Fruit fly (Drosophila melanogaster) whole organism, embryonic: ENCODE results near the gene CG32259.
A peak's percentile ranks its signal among the peaks of the same experiment; 100 is the strongest.

ENCODE experiments used
- Awh ChIP-seq: fragments of 200-800 bp; sonication (Bioruptor generic); IDR thresholded peaks from 2 replicates; pipeline ENCODE4, ENCODE4 v1.3.6; 2022; ENCODE audit warnings: missing biosample characterization, missing genetic modification characterization
- CG10321 ChIP-seq: fragments of 200-800 bp; sonication (Bioruptor generic); IDR thresholded peaks from 2 replicates; pipeline ENCODE4 v1.3.6; 2022; ENCODE audit warnings: missing biosample characterization, missing genetic modification characterization
- CG10462 ChIP-seq: fragments of 200-800 bp; sonication (Bioruptor generic); optimal IDR thresholded peaks from 2 replicates; lab custom pipeline; 2016; ENCODE audit warnings: missing biosample characterization, missing genetic modification characterization
- CG10543 ChIP-seq: fragments of 200-800 bp; sonication (Bioruptor generic); optimal IDR thresholded peaks from 3 replicates; lab custom pipeline; 2017; ENCODE audit warnings: missing biosample characterization, mild to moderate bottlenecking, missing genetic modification characterization, moderate library complexity
- CG11695 ChIP-seq: fragments of 200-800 bp; sonication (Bioruptor generic); IDR thresholded peaks from 3 replicates; pipeline ENCODE4 v1.3.6; 2022; ENCODE audit warnings: missing biosample characterization, missing genetic modification characterization
- CG12071 ChIP-seq: fragments of 200-800 bp; sonication (Bioruptor generic); optimal IDR thresholded peaks from 3 replicates; lab custom pipeline; 2018; ENCODE audit warnings: missing biosample characterization, mild to moderate bottlenecking, missing genetic modification characterization
- CG14014 ChIP-seq: fragments of 200-800 bp; sonication (Bioruptor generic); IDR thresholded peaks from 2 replicates; pipeline ENCODE4 v1.3.6; 2022; ENCODE audit warnings: missing biosample characterization, missing genetic modification characterization
- CG17359 ChIP-seq: fragments of 200-800 bp; sonication (Bioruptor generic); optimal IDR thresholded peaks from 3 replicates; lab custom pipeline; 2018; ENCODE audit warnings: missing biosample characterization, mild to moderate bottlenecking, missing genetic modification characterization, moderate library complexity
- CG17612 ChIP-seq: fragments of 200-800 bp; sonication (Bioruptor generic); IDR thresholded peaks from 2 replicates; pipeline ENCODE4 v1.3.6; 2022; ENCODE audit warnings: missing biosample characterization, missing genetic modification characterization
- CG18599 ChIP-seq: fragments of 200-800 bp; sonication (Bioruptor generic); optimal IDR thresholded peaks from 3 replicates; lab custom pipeline; 2017; ENCODE audit warnings: missing biosample characterization, missing genetic modification characterization, mild to moderate bottlenecking, moderate library complexity, missing genetic modification reagents
- CG2129 ChIP-seq: fragments of 200-800 bp; sonication (Bioruptor generic); IDR thresholded peaks from 2 replicates; pipeline ENCODE4 v1.3.6; 2022; ENCODE audit warnings: missing biosample characterization, missing genetic modification characterization; ENCODE audit not compliant: partially characterized antibody
- CG2202 ChIP-seq: fragments of 200-800 bp; sonication (Bioruptor generic); optimal IDR thresholded peaks from 2 replicates; lab custom pipeline; 2018; ENCODE audit warnings: missing biosample characterization, mild to moderate bottlenecking, missing genetic modification characterization
- CG2889 ChIP-seq: fragments of 200-800 bp; sonication (Bioruptor generic); IDR thresholded peaks from 3 replicates; pipeline ENCODE4 v1.3.6; 2022; ENCODE audit warnings: missing biosample characterization, missing genetic modification characterization
- CG3163 ChIP-seq: fragments of 200-800 bp; sonication (Bioruptor generic); optimal IDR thresholded peaks from 3 replicates; lab custom pipeline; 2016; ENCODE audit warnings: missing biosample characterization, missing genetic modification characterization
- CG43689 ChIP-seq: fragments of 200-800 bp; sonication (Bioruptor generic); IDR thresholded peaks from 2 replicates; pipeline ENCODE4 v1.3.6; 2022; ENCODE audit warnings: missing biosample characterization, missing genetic modification characterization
- CG6654 ChIP-seq: fragments of 200-800 bp; sonication (Bioruptor generic); optimal IDR thresholded peaks from 2 replicates; lab custom pipeline; 2017; ENCODE audit warnings: missing biosample characterization, mild to moderate bottlenecking, missing genetic modification characterization
- CG6854 ChIP-seq: fragments of 200-800 bp; sonication (Bioruptor generic); optimal IDR thresholded peaks from 3 replicates; lab custom pipeline; 2017; ENCODE audit warnings: missing biosample characterization, mild to moderate bottlenecking, missing genetic modification characterization
- CG7556 ChIP-seq: fragments of 200-800 bp; sonication (Bioruptor generic); optimal IDR thresholded peaks from 2 replicates; lab custom pipeline; 2017; ENCODE audit warnings: missing biosample characterization, mild to moderate bottlenecking, missing genetic modification characterization
- CG7745 ChIP-seq: fragments of 200-800 bp; sonication (Bioruptor generic); optimal IDR thresholded peaks from 2 replicates; lab custom pipeline; 2018; ENCODE audit warnings: missing biosample characterization, mild to moderate bottlenecking, missing genetic modification characterization, moderate library complexity
- CG7987 ChIP-seq: fragments of 200-800 bp; sonication (Bioruptor generic); optimal IDR thresholded peaks from 2 replicates; lab custom pipeline; 2018; ENCODE audit warnings: missing biosample characterization, mild to moderate bottlenecking, missing genetic modification characterization, moderate library complexity
- Dbx ChIP-seq: fragments of 200-800 bp; sonication (Bioruptor generic); IDR thresholded peaks from 3 replicates; pipeline ENCODE4 v1.3.6; 2022; ENCODE audit warnings: missing biosample characterization, missing genetic modification characterization
- Eip74EF ChIP-seq, 2 experiments: fragments of 200-800 bp in 1 of 2; fragments of >200 bp in 1 of 2; sonication (Bioruptor generic) in 1 of 2; optimal IDR thresholded peaks; 2 replicates each; lab custom pipeline; 2017 to 2019; ENCODE audit warnings: missing biosample characterization in 2 of 2, missing genetic modification characterization in 2 of 2, mild to moderate bottlenecking in 1 of 2, moderate library complexity in 1 of 2
- Mrtf ChIP-seq: fragments of 200-800 bp; sonication (Bioruptor generic); IDR thresholded peaks from 3 replicates; pipeline ENCODE4 v1.3.6; 2022; ENCODE audit warnings: missing biosample characterization, missing genetic modification characterization
- NC2β ChIP-seq: fragments of 200-800 bp; sonication (Bioruptor generic); optimal IDR thresholded peaks from 2 replicates; lab custom pipeline; 2016; ENCODE audit warnings: missing biosample characterization, missing genetic modification characterization
- NK7.1 ChIP-seq: fragments of 200-800 bp; sonication (Bioruptor generic); optimal IDR thresholded peaks from 3 replicates; lab custom pipeline; 2016; ENCODE audit warnings: missing biosample characterization, missing genetic modification characterization
- NfI ChIP-seq: fragments of 200-800 bp; sonication (Bioruptor generic); optimal IDR thresholded peaks from 3 replicates; lab custom pipeline; 2018; ENCODE audit warnings: missing biosample characterization, mild to moderate bottlenecking, missing genetic modification characterization, moderate library complexity
- Optix ChIP-seq: fragments of 200-800 bp; sonication (Bioruptor generic); IDR thresholded peaks from 3 replicates; pipeline ENCODE4 v1.3.6; 2022; ENCODE audit warnings: missing biosample characterization, missing genetic modification characterization
- Rfx ChIP-seq: fragments of 200-800 bp; sonication (Bioruptor generic); IDR thresholded peaks from 2 replicates; pipeline ENCODE4 v1.3.6; 2022; ENCODE audit warnings: missing biosample characterization, missing genetic modification characterization
- TFAM ChIP-seq: fragments of 200-800 bp; sonication (Bioruptor generic); optimal IDR thresholded peaks from 2 replicates; lab custom pipeline; 2017; ENCODE audit warnings: missing biosample characterization, missing genetic modification characterization, inconsistent platforms
- amos ChIP-seq: fragments of 200-800 bp; sonication (Bioruptor generic); IDR thresholded peaks from 2 replicates; pipeline ENCODE4 v1.3.6; 2022; ENCODE audit warnings: missing biosample characterization, missing genetic modification characterization; ENCODE audit not compliant: partially characterized antibody
- bab2 ChIP-seq: fragments of 200-800 bp; sonication (Bioruptor generic); optimal IDR thresholded peaks from 2 replicates; lab custom pipeline; 2016; ENCODE audit warnings: missing biosample characterization, missing genetic modification characterization
- bigmax ChIP-seq: fragments of 200-800 bp; sonication (Bioruptor generic); optimal IDR thresholded peaks from 2 replicates; lab custom pipeline; 2018; ENCODE audit warnings: missing biosample characterization, mild to moderate bottlenecking, missing genetic modification characterization
- caup ChIP-seq: fragments of 200-800 bp; sonication (Bioruptor generic); optimal IDR thresholded peaks from 3 replicates; lab custom pipeline; 2017; ENCODE audit warnings: missing biosample characterization, mild to moderate bottlenecking, missing genetic modification characterization, moderate library complexity; ENCODE audit not compliant: severe bottlenecking
- corto ChIP-seq: fragments of 200-800 bp; sonication (Bioruptor generic); optimal IDR thresholded peaks from 2 replicates; lab custom pipeline; 2016; ENCODE audit warnings: missing biosample characterization, mild to moderate bottlenecking, missing genetic modification characterization, moderate library complexity
- cwo ChIP-seq: fragments of 200-800 bp; sonication (Bioruptor generic); optimal IDR thresholded peaks from 3 replicates; lab custom pipeline; 2017; ENCODE audit warnings: missing biosample characterization, missing genetic modification characterization, mild to moderate bottlenecking, moderate library complexity, missing genetic modification reagents
- eyg ChIP-seq: fragments of 200-800 bp; sonication (Bioruptor generic); optimal IDR thresholded peaks from 3 replicates; lab custom pipeline; 2016; ENCODE audit warnings: missing biosample characterization, missing genetic modification characterization
- gsb ChIP-seq: fragments of 200-800 bp; sonication (Bioruptor generic); IDR thresholded peaks from 2 replicates; pipeline ENCODE4 v1.3.6; 2022; ENCODE audit warnings: missing biosample characterization, missing genetic modification characterization
- hb ChIP-seq: fragments of 200-800 bp; sonication (Bioruptor generic); IDR thresholded peaks from 3 replicates; pipeline ENCODE4 v1.3.6; 2022; ENCODE audit warnings: missing biosample characterization, missing genetic modification characterization; ENCODE audit not compliant: partially characterized antibody
- jigr1 ChIP-seq: fragments of 200-800 bp; sonication (Bioruptor generic); IDR thresholded peaks from 3 replicates; pipeline ENCODE4 v1.3.6; 2022; ENCODE audit warnings: missing biosample characterization, missing genetic modification characterization
- jumu ChIP-seq: fragments of 200-800 bp; sonication (Bioruptor generic); optimal IDR thresholded peaks from 3 replicates; lab custom pipeline; 2016; ENCODE audit warnings: missing biosample characterization, missing genetic modification characterization
- lab ChIP-seq: fragments of 200-800 bp; sonication (Bioruptor generic); optimal IDR thresholded peaks from 3 replicates; lab custom pipeline; 2017; ENCODE audit warnings: missing biosample characterization, missing genetic modification characterization, mild to moderate bottlenecking, moderate library complexity, missing genetic modification reagents
- nom ChIP-seq: fragments of 200-800 bp; sonication (Bioruptor generic); optimal IDR thresholded peaks from 2 replicates; lab custom pipeline; 2017; ENCODE audit warnings: missing biosample characterization, missing genetic modification characterization, mild to moderate bottlenecking, moderate library complexity, missing genetic modification reagents
- onecut ChIP-seq: fragments of 200-800 bp; sonication (Bioruptor generic); IDR thresholded peaks from 2 replicates; pipeline ENCODE4 v1.3.6; 2022; ENCODE audit warnings: missing biosample characterization, missing genetic modification characterization
- org-1 ChIP-seq: fragments of 200-800 bp; sonication (Bioruptor generic); optimal IDR thresholded peaks from 2 replicates; lab custom pipeline; 2017; ENCODE audit warnings: missing biosample characterization, missing genetic modification characterization
- pho ChIP-seq: fragments of 200-800 bp; sonication (Bioruptor generic); optimal IDR thresholded peaks from 2 replicates; lab custom pipeline; 2016; ENCODE audit warnings: missing biosample characterization, missing genetic modification characterization
- prd ChIP-seq, 3 experiments: fragments of >200 bp in 2 of 3; fragments of 200-800 bp in 1 of 3; sonication (Bioruptor generic) in 1 of 3; optimal IDR thresholded peaks in 2 of 3; IDR thresholded peaks in 1 of 3; 2 replicates in 2 of 3; 3 replicates in 1 of 3; pipeline versions ENCODE4 v1.3.6 to Lab custom; 2017 to 2022; ENCODE audit warnings: missing biosample characterization in 1 of 3, missing genetic modification characterization in 1 of 3
- sens ChIP-seq: fragments of 200-800 bp; sonication (Bioruptor generic); peaks from one replicate; lab custom pipeline; 2016; ENCODE audit warnings: missing biosample characterization, missing genetic modification characterization
- vvl ChIP-seq: fragments of 200-800 bp; sonication (Bioruptor generic); IDR thresholded peaks from 2 replicates; pipeline ENCODE4 v1.3.6; 2022; ENCODE audit warnings: missing biosample characterization, missing genetic modification characterization

The CG32259 gene

dm6 chr3L:4025738-4026505 is 43.2 kb upstream of the CG32259 start, which contains the start of gene CG11594 (continued):
- TF ChIP-seq CG10462 (GFP tag; lab: Kevin White, UChicago) (no peak), CG2202 (no peak), Eip74EF (GFP tag; optimal IDR thresholded peaks at IDR 0.05; lab: Kevin White, UChicago) (peak in 1 of 2 experiments; percentile 54), onecut (GFP tag; lab: Robert Waterston, UW) (no peak), CG12071 (GFP tag; lab: Kevin White, UChicago) (peak; percentile 54), CG11695 (0 out of 3 replicates have a peak, but pooled peaks have one; percentile 23), NK7.1 (GFP tag; lab: Kevin White, UChicago) (no peak), CG17612 (GFP tag; lab: Robert Waterston, UW) (no peak), CG10543 (GFP tag; lab: Kevin White, UChicago) (peak; percentile 40), CG17359 (tag; lab: Kevin White, UChicago) (no peak), CG10321 (GFP tag; lab: Robert Waterston, UW) (0 out of 2 replicates have a peak, but pooled peaks have one; percentile 17), eyg (peak; percentile 25), org-1 (GFP tag; lab: Kevin White, UChicago) (no peak), hb (GFP tag; lab: Robert Waterston, UW) (no peak), CG7987 (GFP tag; lab: Kevin White, UChicago) (peak; percentile 49), jumu (GFP tag; lab: Kevin White, UChicago) (no peak), CG7556 (peak; percentile 12), CG6854 (GFP tag; lab: Kevin White, UChicago) (peak; percentile 7), Mrtf (GFP tag; lab: Robert Waterston, UW) (no peak), CG3163 (GFP tag; lab: Kevin White, UChicago) (peak; percentile 3), vvl (GFP tag; lab: Robert Waterston, UW) (peak; percentile 36), sens (GFP tag; lab: Kevin White, UChicago) (peak; percentile 62), CG2889 (GFP tag; lab: Robert Waterston, UW) (no peak), CG18599 (GFP tag; lab: Kevin White, UChicago) (peak; percentile 56), caup (peak; percentile 75), nom (GFP tag; lab: Kevin White, UChicago) (no peak), CG6654 (GFP tag; lab: Kevin White, UChicago) (no peak), jigr1 (no peak), gsb (GFP tag; lab: Robert Waterston, UW) (peak; percentile 41; the same call in 1 of the 2 replicates), pho (GFP tag; lab: Kevin White, UChicago) (no peak), amos (GFP tag; lab: Robert Waterston, UW) (peak; percentile 4; the same call in 1 of the 2 replicates), Optix (GFP tag; lab: Robert Waterston, UW) (no peak), lab (GFP tag; lab: Kevin White, UChicago) (peak; percentile 76), CG43689 (peak; percentile 36; the same call in 1 of the 2 replicates), Rfx (GFP tag; lab: Robert Waterston, UW) (peak; percentile 58), CG2129 (GFP tag; lab: Robert Waterston, UW) (no peak), NfI (GFP tag; lab: Kevin White, UChicago) (peak; percentile 12), prd (optimal IDR thresholded peaks at IDR 0.05; lab: Kevin White, UChicago) (no peak), prd (GFP tag; IDR thresholded peaks at IDR 0.05; lab: Robert Waterston, UW) (no peak), bab2 (GFP tag; lab: Kevin White, UChicago) (no peak), Dbx (GFP tag; lab: Robert Waterston, UW) (peak; percentile 36; the same call in 1 of the 3 replicates), CG7745 (tag; lab: Kevin White, UChicago) (no peak), TFAM (GFP tag; lab: Kevin White, UChicago) (no peak), bigmax (no peak), cwo (peak; percentile 3), Awh (GFP tag; lab: Robert Waterston, UW) (peak; percentile 40; the same call in 1 of the 2 replicates), corto (GFP tag; lab: Kevin White, UChicago) (no peak), CG14014 (peak; percentile 67; the same call in 1 of the 2 replicates), NC2β (GFP tag; lab: Kevin White, UChicago) (no peak)
